Worm (Caenorhabditis elegans): ENCODE results near the gene sgca-1.

sgca-1 gene

ce11 chrX:6807137-6807861 is 18.0 kb upstream of the sgca-1 start:
- TF ChIP-seq lsy-2 (tag; optimal IDR thresholded peaks at IDR 0.05) (peak; percentile 9 to 20), ceh-88 (GFP tag; IDR thresholded peaks at IDR 0.05) (no peak), hlh-4 (tag; optimal IDR thresholded peaks at IDR 0.05) (no peak), nhr-237 (tag; optimal IDR thresholded peaks at IDR 0.05) (no peak), lin-15B (tag; optimal IDR thresholded peaks at IDR 0.05) (no peak), elt-3 (tag; optimal IDR thresholded peaks at IDR 0.05) (peak in 2 of 6 experiments; percentile 10 to 39), sox-4 (tag; optimal IDR thresholded peaks at IDR 0.05) (no peak), nhr-47 (tag; optimal IDR thresholded peaks at IDR 0.05) (no peak), jun-1 (tag; optimal IDR thresholded peaks at IDR 0.05) (no peak), vab-15 (tag; optimal IDR thresholded peaks at IDR 0.05) (no peak), Y116A8C.19 (tag; optimal IDR thresholded peaks at IDR 0.05; ENCODE audit: borderline replicate concordance) (no peak), pqm-1 (tag; optimal IDR thresholded peaks at IDR 0.05) (no peak), lir-3 (tag; optimal IDR thresholded peaks at IDR 0.05; ENCODE audit: poor library complexity) (no peak), sptf-1 (tag; optimal IDR thresholded peaks at IDR 0.05) (no peak), elt-2 (tag; optimal IDR thresholded peaks at IDR 0.05) (peak; percentile 52), efl-1 (optimal IDR thresholded peaks at IDR 0.05) (no peak), efl-1 (GFP tag; optimal IDR thresholded peaks at IDR 0.05 in 1 of 2) (peak; percentile 6 to 31), ets-5 (GFP tag; IDR thresholded peaks at IDR 0.05) (no peak), nhr-20 (tag; optimal IDR thresholded peaks at IDR 0.05) (peak; percentile 70), skn-1 (tag; optimal IDR thresholded peaks at IDR 0.05) (no peak), C34B4.2 (tag; optimal IDR thresholded peaks at IDR 0.05) (no peak), tbx-2 (tag; optimal IDR thresholded peaks at IDR 0.05) (no peak), ceh-8 (GFP tag; optimal IDR thresholded peaks at IDR 0.05) (no peak), unc-30 (tag; optimal IDR thresholded peaks at IDR 0.05) (no peak), nhr-77 (tag; optimal IDR thresholded peaks at IDR 0.05) (no peak), mep-1 (tag; optimal IDR thresholded peaks at IDR 0.05) (peak; percentile 25), snpc-4 (tag; optimal IDR thresholded peaks at IDR 0.05) (no peak), fkh-8 (tag; optimal IDR thresholded peaks at IDR 0.05) (no peak), nhr-19 (GFP tag; conservative IDR thresholded peaks at IDR 0.05) (no peak), dsc-1 (tag; optimal IDR thresholded peaks at IDR 0.05) (no peak), C16A3.4 (tag; optimal IDR thresholded peaks at IDR 0.05) (peak; percentile 6), unc-98 (GFP tag; IDR thresholded peaks at IDR 0.05) (no peak), aha-1 (tag; optimal IDR thresholded peaks at IDR 0.05) (no peak), isw-1 (GFP tag; IDR thresholded peaks at IDR 0.05) (no peak), ama-1 (optimal IDR thresholded peaks at IDR 0.05) (no peak), zip-4 (GFP tag; optimal IDR thresholded peaks at IDR 0.05) (no peak), unc-86 (tag; optimal IDR thresholded peaks at IDR 0.05) (no peak), nhr-90 (tag; optimal IDR thresholded peaks at IDR 0.05; ENCODE audit: poor library complexity) (peak; percentile 29), fkh-10 (GFP tag; optimal IDR thresholded peaks at IDR 0.05) (no peak), nhr-28 (tag; optimal IDR thresholded peaks at IDR 0.05) (no peak), ceh-63 (GFP tag; optimal IDR thresholded peaks at IDR 0.05) (no peak), rnt-1 (tag; optimal IDR thresholded peaks at IDR 0.05) (peak; percentile 18), lin-14 (GFP tag; optimal IDR thresholded peaks at IDR 0.05) (peak; percentile 34), zag-1 (tag; optimal IDR thresholded peaks at IDR 0.05) (no peak), pag-3 (tag; optimal IDR thresholded peaks at IDR 0.05; ENCODE audit: borderline replicate concordance, insufficient read depth) (no peak), C04F5.9 (tag; optimal IDR thresholded peaks at IDR 0.05) (no peak), hlh-17 (GFP tag; optimal IDR thresholded peaks at IDR 0.05; ENCODE audit: borderline replicate concordance) (no peak), ceh-82 (tag; optimal IDR thresholded peaks at IDR 0.05) (no peak), grh-1 (GFP tag; IDR thresholded peaks at IDR 0.05) (no peak), egl-27 (tag; optimal IDR thresholded peaks at IDR 0.05) (no peak), irx-1 (tag; optimal IDR thresholded peaks at IDR 0.05) (peak; percentile 23), mef-2 (tag; optimal IDR thresholded peaks at IDR 0.05) (no peak)

Data from whole organism, L1 larva.